Worm (Caenorhabditis elegans): Measurements from ENCODE around the gene F52D10.2.

- TF ChIP-seq mdl-1 (tag; optimal IDR thresholded peaks at IDR 0.05) (no peak), lin-11 (tag; optimal IDR thresholded peaks at IDR 0.05) (no peak), lin-13 (GFP tag; optimal IDR thresholded peaks at IDR 0.05) (no peak)
These were observed 35.3 kb downstream of the F52D10.2 start, which contains the start of gene C35C5.10 for ce11 chrX:11556194-11556739.

All from whole organism, L2 larva.